Fruit fly (Drosophila melanogaster): Measurements from ENCODE around the gene CG32269.

Gene CG32269

dm6 chr3L:3194059-3194458, 14.7 kb downstream of the CG32269 start (continued):
- TF ChIP-seq CG6765 (GFP tag; optimal IDR thresholded peaks at IDR 0.05) = peak; percentile 86
- peak; percentile 88 for TF ChIP-seq CG1233 (GFP tag; optimal IDR thresholded peaks at IDR 0.05)
- TF ChIP-seq Fer2 (tag; optimal IDR thresholded peaks at IDR 0.05) = peak; percentile 77
- TF ChIP-seq Jarid2 (GFP tag; optimal IDR thresholded peaks at IDR 0.05) = peak; percentile 67
- peak; percentile 82 for TF ChIP-seq cas (GFP tag; IDR thresholded peaks at IDR 0.05)
- TF ChIP-seq ab (GFP tag; optimal IDR thresholded peaks at IDR 0.05) = no peak
- TF ChIP-seq scrt (GFP tag; optimal IDR thresholded peaks at IDR 0.05) = peak; percentile 87
- peak; percentile 86 for TF ChIP-seq Mrtf (GFP tag; IDR thresholded peaks at IDR 0.05)
- peak; percentile 90 for TF ChIP-seq CG18619 (GFP tag; optimal IDR thresholded peaks at IDR 0.05)
- TF ChIP-seq Elba2 (GFP tag; optimal IDR thresholded peaks at IDR 0.05) = peak; percentile 55
- TF ChIP-seq hkb (optimal IDR thresholded peaks at IDR 0.05) = no peak
- TF ChIP-seq hkb (GFP tag; IDR thresholded peaks at IDR 0.05) = peak; percentile 97
- TF ChIP-seq repo (GFP tag; optimal IDR thresholded peaks at IDR 0.05) = peak; percentile 48
- peak; percentile 94 for TF ChIP-seq CG6813 (GFP tag; optimal IDR thresholded peaks at IDR 0.05)
- peak; percentile 88 for TF ChIP-seq CG6854 (GFP tag; optimal IDR thresholded peaks at IDR 0.05)
- peak; percentile 92 for TF ChIP-seq HmgZ (tag; optimal IDR thresholded peaks at IDR 0.05)
- peak; percentile 97 for TF ChIP-seq Xrp1 (GFP tag; IDR thresholded peaks at IDR 0.05)
- TF ChIP-seq lmd (GFP tag; IDR thresholded peaks at IDR 0.05) = peak; percentile 94
- no peak for TF ChIP-seq emc (GFP tag; optimal IDR thresholded peaks at IDR 0.05)
- TF ChIP-seq D (optimal IDR thresholded peaks at IDR 0.05) = no peak
- peak; percentile 93 for TF ChIP-seq D (GFP tag; optimal IDR thresholded peaks at IDR 0.05)
- TF ChIP-seq jumu (GFP tag; optimal IDR thresholded peaks at IDR 0.05) = peak; percentile 29
- TF ChIP-seq disco-r (GFP tag; optimal IDR thresholded peaks at IDR 0.05) = peak; percentile 28
- TF ChIP-seq NK7.1 (GFP tag; optimal IDR thresholded peaks at IDR 0.05) = peak; percentile 46
- no peak for TF ChIP-seq CG1832 (GFP tag; optimal IDR thresholded peaks at IDR 0.05)
- no peak for TF ChIP-seq HLH4C (GFP tag; IDR thresholded peaks at IDR 0.05; ENCODE audit: partially characterized antibody)
- peak; percentile 93 for TF ChIP-seq dmrt11E (tag; optimal IDR thresholded peaks at IDR 0.05)
- peak; percentile 88 for TF ChIP-seq Abd-B (GFP tag; optimal IDR thresholded peaks at IDR 0.05)
- peak; percentile 82 for TF ChIP-seq Ravus (GFP tag; IDR thresholded peaks at IDR 0.05)
- peak; percentile 93 for TF ChIP-seq tgo (GFP tag; IDR thresholded peaks at IDR 0.05)
- peak; percentile 96 for TF ChIP-seq CG2678 (tag; optimal IDR thresholded peaks at IDR 0.05)
- TF ChIP-seq CG15479 (GFP tag; optimal IDR thresholded peaks at IDR 0.05) = peak; percentile 43
- peak; percentile 87 for TF ChIP-seq CG2202 (tag; optimal IDR thresholded peaks at IDR 0.05)
- peak; percentile 88 for TF ChIP-seq croc (GFP tag; conservative IDR thresholded peaks at IDR 0.05)
- peak; percentile 80 for TF ChIP-seq Nf-YC (tag; optimal IDR thresholded peaks at IDR 0.05)
- peak; percentile 88 for TF ChIP-seq trem (tag; optimal IDR thresholded peaks at IDR 0.05)
- TF ChIP-seq CG10462 (GFP tag; optimal IDR thresholded peaks at IDR 0.05) = peak; percentile 80
- peak; percentile 90 for TF ChIP-seq Hand (GFP tag; optimal IDR thresholded peaks at IDR 0.05)
- TF ChIP-seq aop (GFP tag; IDR thresholded peaks at IDR 0.05) = peak; percentile 59; the same call in 1 of the 2 replicates
- TF ChIP-seq usp (GFP tag; optimal IDR thresholded peaks at IDR 0.05) = no peak
- TF ChIP-seq CG14050 (GFP tag; IDR thresholded peaks at IDR 0.05) = peak; percentile 88
- peak; percentile 82 for TF ChIP-seq CG6175 (GFP tag; IDR thresholded peaks at IDR 0.05)
- TF ChIP-seq CG5953 (GFP tag; IDR thresholded peaks at IDR 0.05) = peak; percentile 93
- peak; percentile 93 for TF ChIP-seq D19A (tag; optimal IDR thresholded peaks at IDR 0.05)
- TF ChIP-seq CG3163 (GFP tag; optimal IDR thresholded peaks at IDR 0.05) = no peak
- peak; percentile 43; the same call in 1 of the 2 replicates for TF ChIP-seq Dip2 (GFP tag; IDR thresholded peaks at IDR 0.05)
- TF ChIP-seq tll (GFP tag; optimal IDR thresholded peaks at IDR 0.05) = peak in 1 of 2 experiments; percentile 19
- peak; percentile 94 for TF ChIP-seq CG32532 (GFP tag; IDR thresholded peaks at IDR 0.05)
- TF ChIP-seq CG30431 (GFP tag; optimal IDR thresholded peaks at IDR 0.05) = peak; percentile 84
- peak; percentile 55 for TF ChIP-seq Lim3 (GFP tag; IDR thresholded peaks at IDR 0.05)
- TF ChIP-seq CG10274 (GFP tag; optimal IDR thresholded peaks at IDR 0.05) = peak; percentile 52
- peak; percentile 84 for TF ChIP-seq CG2120 (GFP tag; optimal IDR thresholded peaks at IDR 0.05)
